Worm (Caenorhabditis elegans): ENCODE measurements around the gene swt-4.

swt-4 gene

ce11 chrIII:10629043-10629442 lies at the start of gene swt-4:
swt-4 (minus strand) TSS chrIII:10629143.
- no peak for TF ChIP-seq dve-1 (tag; optimal IDR thresholded peaks at IDR 0.05; ENCODE audit: insufficient read depth)
- no peak for TF ChIP-seq unc-130 (GFP tag; optimal IDR thresholded peaks at IDR 0.05)
- no peak for TF ChIP-seq fkh-10 (GFP tag; optimal IDR thresholded peaks at IDR 0.05)
- TF ChIP-seq arid-1 (GFP tag; conservative IDR thresholded peaks at IDR 0.05): no peak
- TF ChIP-seq lin-38 (GFP tag; IDR thresholded peaks at IDR 0.05): no peak
- TF ChIP-seq mxl-2 (GFP tag; conservative IDR thresholded peaks at IDR 0.05): no peak
- TF ChIP-seq zag-1 (tag; optimal IDR thresholded peaks at IDR 0.05): no peak
- no peak for TF ChIP-seq T20F7.1 (GFP tag; optimal IDR thresholded peaks at IDR 0.05)
- no peak for TF ChIP-seq ces-1 (GFP tag; optimal IDR thresholded peaks at IDR 0.05)
- TF ChIP-seq nhr-237 (tag; optimal IDR thresholded peaks at IDR 0.05): no peak
- no peak for TF ChIP-seq Y105C5A.15 (GFP tag; IDR thresholded peaks at IDR 0.05)
- no peak for TF ChIP-seq nhr-25 (tag; optimal IDR thresholded peaks at IDR 0.05; ENCODE audit: borderline replicate concordance, insufficient read depth)
- no peak for TF ChIP-seq Y48G9A.11 (GFP tag; IDR thresholded peaks at IDR 0.05)
- no peak for TF ChIP-seq nhr-111 (GFP tag; optimal IDR thresholded peaks at IDR 0.05)
- TF ChIP-seq mxl-3 (GFP tag; optimal IDR thresholded peaks at IDR 0.05): no peak
- no peak for TF ChIP-seq ceh-62 (tag; optimal IDR thresholded peaks at IDR 0.05)
- no peak for TF ChIP-seq Y5F2A.4 (GFP tag; optimal IDR thresholded peaks at IDR 0.05)

ce11 chrIII:10671894-10672293 lies 43.0 kb upstream of the swt-4 start:
- TF ChIP-seq ceh-62 (tag; optimal IDR thresholded peaks at IDR 0.05): no peak
- peak; percentile 24 for TF ChIP-seq aha-1 (tag)
- no peak for TF ChIP-seq hif-1 (tag; optimal IDR thresholded peaks at IDR 0.05)
- TF ChIP-seq Y48G9A.11 (GFP tag; IDR thresholded peaks at IDR 0.05): no peak
- peak in 1 of 2 experiments; percentile 40 for TF ChIP-seq unc-62 (GFP tag; optimal IDR thresholded peaks at IDR 0.05 in 1 of 2)
- TF ChIP-seq unc-62 (tag; optimal IDR thresholded peaks at IDR 0.05): no peak
- TF ChIP-seq T20F7.1 (GFP tag; optimal IDR thresholded peaks at IDR 0.05): no peak
- TF ChIP-seq hlh-30 (tag; optimal IDR thresholded peaks at IDR 0.05; ENCODE audit: insufficient read depth): peak; percentile 5
- TF ChIP-seq skn-1 (tag; optimal IDR thresholded peaks at IDR 0.05): no peak
- no peak for TF ChIP-seq daf-16 (GFP tag; optimal IDR thresholded peaks at IDR 0.05)
- TF ChIP-seq daf-16 (tag; optimal IDR thresholded peaks at IDR 0.05): no peak
- TF ChIP-seq F37D6.2 (tag; optimal IDR thresholded peaks at IDR 0.05): no peak
- no peak for TF ChIP-seq D1046.2 (GFP tag; IDR thresholded peaks at IDR 0.05)
- no peak for TF ChIP-seq vab-7 (GFP tag; IDR thresholded peaks at IDR 0.05)

DNA sequence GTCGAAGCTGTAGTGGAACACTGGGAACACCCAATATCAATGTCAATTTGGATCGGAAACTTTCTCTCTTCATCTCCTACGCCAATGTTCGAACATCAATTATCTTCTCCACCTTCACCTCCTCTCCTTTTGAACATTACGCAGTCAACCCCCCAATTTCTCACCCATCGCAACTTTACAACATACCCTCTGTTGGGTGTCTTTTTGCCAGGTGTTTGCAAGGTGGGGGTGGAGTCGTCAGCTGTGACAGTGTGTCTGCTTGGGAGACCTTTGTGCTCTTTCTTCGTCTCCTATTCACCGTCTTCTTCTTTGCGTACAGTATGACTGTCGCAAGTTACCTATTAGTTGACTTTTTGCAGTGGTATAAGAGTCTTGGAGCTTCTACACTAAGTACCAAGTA lies 37.7 kb upstream of the swt-4 start:
- TF ChIP-seq ZK546.5 (tag; optimal IDR thresholded peaks at IDR 0.05) (no peak), hmg-1.1 (GFP tag; IDR thresholded peaks at IDR 0.05) (0 out of 2 replicates have a peak, but pooled peaks have one; percentile 8), dmd-9 (GFP tag; IDR thresholded peaks at IDR 0.05) (no peak), unc-62 (GFP tag; optimal IDR thresholded peaks at IDR 0.05 in 1 of 2) (peak in 1 of 2 experiments; percentile 26), unc-62 (tag; optimal IDR thresholded peaks at IDR 0.05) (no peak), snpc-1.2 (GFP tag; IDR thresholded peaks at IDR 0.05) (0 out of 2 replicates have a peak, but pooled peaks have one; percentile 28)

DNA sequence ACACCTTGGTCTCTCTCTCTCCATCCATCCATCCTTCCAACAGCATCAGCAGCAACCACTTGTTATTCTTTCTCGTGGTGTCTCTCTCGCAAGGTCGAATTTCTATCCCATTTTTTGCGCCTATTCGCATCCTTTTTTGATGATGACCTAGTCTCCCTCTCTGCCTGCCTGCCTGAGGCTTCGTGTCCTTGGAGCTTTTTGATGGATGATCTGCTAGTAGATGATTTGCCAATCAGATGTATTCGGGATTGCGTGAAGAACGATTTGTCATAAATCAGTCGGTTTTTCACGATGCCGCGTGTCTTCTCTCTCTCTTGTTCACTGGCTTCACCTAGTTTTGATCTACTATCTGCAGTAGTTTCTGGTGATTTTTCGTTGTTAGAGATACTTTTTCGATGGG lies 32.3 kb upstream of the swt-4 start:
- TF ChIP-seq hlh-30 (tag; optimal IDR thresholded peaks at IDR 0.05; ENCODE audit: insufficient read depth) (peak; percentile 26), ama-1 (optimal IDR thresholded peaks at IDR 0.05) (no peak), nhr-76 (tag; optimal IDR thresholded peaks at IDR 0.05) (no peak), mdl-1 (tag; optimal IDR thresholded peaks at IDR 0.05) (peak in 1 of 2 experiments; percentile 43), php-3 (GFP tag; IDR thresholded peaks at IDR 0.05) (no peak), mxl-3 (GFP tag; optimal IDR thresholded peaks at IDR 0.05) (peak; percentile 28), nhr-25 (tag; optimal IDR thresholded peaks at IDR 0.05; ENCODE audit: borderline replicate concordance, insufficient read depth) (peak; percentile 41), Y75B8A.6 (GFP tag; IDR thresholded peaks at IDR 0.05) (no peak), madf-9 (GFP tag; conservative IDR thresholded peaks at IDR 0.05) (no peak), lin-13 (GFP tag; optimal IDR thresholded peaks at IDR 0.05) (no peak), aha-1 (tag) (peak; percentile 83), unc-62 (GFP tag; optimal IDR thresholded peaks at IDR 0.05 in 1 of 2) (peak in 1 of 2 experiments; percentile 66), unc-62 (tag; optimal IDR thresholded peaks at IDR 0.05) (no peak), ceh-82 (tag; optimal IDR thresholded peaks at IDR 0.05) (no peak), tag-97 (GFP tag; IDR thresholded peaks at IDR 0.05) (no peak), nhr-28 (tag; optimal IDR thresholded peaks at IDR 0.05) (peak; percentile 44), F49E8.2 (tag; optimal IDR thresholded peaks at IDR 0.05; ENCODE audit: borderline replicate concordance) (no peak)

Measured in whole organism, L4 larva.